Worm (Caenorhabditis elegans): Measurements from ENCODE around the gene C11H1.5.

DNA sequence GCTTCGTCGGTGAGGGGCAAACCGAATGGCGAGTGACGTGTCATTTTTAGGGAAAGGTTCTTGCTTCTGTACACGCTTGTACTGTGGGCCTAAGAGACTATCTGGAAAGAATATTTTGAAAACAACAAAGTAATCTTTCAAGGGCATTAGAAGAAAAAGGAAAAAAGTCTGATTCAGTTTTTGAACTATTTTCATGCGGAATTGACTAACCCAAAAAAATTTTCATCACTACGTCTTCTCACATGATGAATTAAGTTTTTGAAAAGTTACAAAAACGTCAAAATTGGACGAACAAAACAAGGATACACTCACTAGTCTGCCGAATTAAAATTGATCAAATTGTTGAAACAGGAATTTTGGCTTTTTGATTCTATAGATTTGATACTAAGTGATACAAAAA lies 17.3 kb upstream of the C11H1.5 start, which contains the start of gene C11H1.9:
- no peak for TF ChIP-seq cebp-1 (GFP tag; IDR thresholded peaks at IDR 0.05)
- no peak for TF ChIP-seq cebp-1 (tag; optimal IDR thresholded peaks at IDR 0.05)
- TF ChIP-seq dpl-1 (GFP tag; optimal IDR thresholded peaks at IDR 0.05) = no peak
- no peak for TF ChIP-seq ceh-91 (GFP tag; IDR thresholded peaks at IDR 0.05)
- no peak for TF ChIP-seq unc-62 (GFP tag; optimal IDR thresholded peaks at IDR 0.05)
- TF ChIP-seq madf-3 (GFP tag; IDR thresholded peaks at IDR 0.05) = no peak
- no peak for TF ChIP-seq nfya-1 (tag; optimal IDR thresholded peaks at IDR 0.05; ENCODE audit: borderline replicate concordance, insufficient read depth)
- TF ChIP-seq F37B4.10 (GFP tag; IDR thresholded peaks at IDR 0.05) = no peak
- no peak for TF ChIP-seq B0035.1 (tag; optimal IDR thresholded peaks at IDR 0.05)
- no peak for TF ChIP-seq B0336.3 (GFP tag; IDR thresholded peaks at IDR 0.05)
- no peak for TF ChIP-seq F39B2.1 (GFP tag; IDR thresholded peaks at IDR 0.05)
- no peak for TF ChIP-seq F10E7.11 (tag; optimal IDR thresholded peaks at IDR 0.05)
- TF ChIP-seq akir-1 (GFP tag; optimal IDR thresholded peaks at IDR 0.05) = no peak
- TF ChIP-seq F57A8.1 (GFP tag; optimal IDR thresholded peaks at IDR 0.05) = no peak
